Worm (Caenorhabditis elegans): ENCODE data around the gene nlp-36.

Gene nlp-36

ce11 chrIII:9462785-9463467, 25.6 kb upstream of the nlp-36 start:
- TF ChIP-seq dao-5 (tag; optimal IDR thresholded peaks at IDR 0.05) = no peak

ce11 chrIII:9465424-9465823, 23.1 kb upstream of the nlp-36 start, which contains the start of gene B0464.9:
B0464.9 (plus strand) TSS chrIII:9465767.
- TF ChIP-seq dao-5 (tag; optimal IDR thresholded peaks at IDR 0.05) (no peak), W03F9.2 (tag; optimal IDR thresholded peaks at IDR 0.05) (peak; percentile 69)

- TF ChIP-seq dao-5 (tag; optimal IDR thresholded peaks at IDR 0.05) (no peak), W03F9.2 (tag; optimal IDR thresholded peaks at IDR 0.05) (no peak), him-1 (tag; optimal IDR thresholded peaks at IDR 0.05) (no peak)
Measured at ce11 chrIII:9465865-9466264, 22.7 kb upstream of the nlp-36 start, which contains the start of gene B0464.6. B0464.6 (minus strand) TSS chrIII:9465965.

DNA sequence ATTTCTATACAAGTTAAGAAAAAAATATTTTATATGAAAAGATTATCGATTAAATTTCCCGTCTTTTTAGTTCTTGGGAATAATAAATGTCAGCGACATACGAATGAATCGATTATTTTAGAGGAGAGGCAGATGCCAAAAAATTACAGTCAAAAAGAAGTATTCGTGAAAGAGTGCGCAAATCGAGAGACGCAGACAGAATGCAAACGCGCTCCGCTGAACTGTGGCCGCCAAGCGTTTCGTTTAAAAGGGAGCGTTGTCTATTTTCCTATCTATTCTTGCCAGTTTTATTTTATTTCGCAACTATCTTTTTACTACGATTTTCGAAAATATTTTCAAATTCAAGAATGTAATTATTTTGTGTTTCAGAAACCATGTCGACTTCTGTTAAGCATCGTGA, 21.4 kb upstream of the nlp-36 start, which contains the start of gene baf-1:
Gene baf-1 (plus strand): TSS at position 370 of the 400 bp plus-strand sequence.
- TF ChIP-seq dao-5 (tag; optimal IDR thresholded peaks at IDR 0.05) (no peak), W03F9.2 (tag; optimal IDR thresholded peaks at IDR 0.05) (peak; percentile 76), him-1 (tag; optimal IDR thresholded peaks at IDR 0.05) (no peak)

- TF ChIP-seq him-1 (tag; optimal IDR thresholded peaks at IDR 0.05) = no peak
- TF ChIP-seq W03F9.2 (tag; optimal IDR thresholded peaks at IDR 0.05) = no peak
- TF ChIP-seq dao-5 (tag; optimal IDR thresholded peaks at IDR 0.05) = no peak
Measured at ce11 chrIII:9467857-9468256, 20.7 kb upstream of the nlp-36 start, which contains the start of gene tag-342. tag-342 (plus strand) TSS chrIII:9468157.

- TF ChIP-seq him-1 (tag; optimal IDR thresholded peaks at IDR 0.05) (no peak), dao-5 (tag; optimal IDR thresholded peaks at IDR 0.05) (no peak), W03F9.2 (tag; optimal IDR thresholded peaks at IDR 0.05) (no peak)
Measured at ce11 chrIII:9471996-9472395, 16.5 kb upstream of the nlp-36 start.

DNA sequence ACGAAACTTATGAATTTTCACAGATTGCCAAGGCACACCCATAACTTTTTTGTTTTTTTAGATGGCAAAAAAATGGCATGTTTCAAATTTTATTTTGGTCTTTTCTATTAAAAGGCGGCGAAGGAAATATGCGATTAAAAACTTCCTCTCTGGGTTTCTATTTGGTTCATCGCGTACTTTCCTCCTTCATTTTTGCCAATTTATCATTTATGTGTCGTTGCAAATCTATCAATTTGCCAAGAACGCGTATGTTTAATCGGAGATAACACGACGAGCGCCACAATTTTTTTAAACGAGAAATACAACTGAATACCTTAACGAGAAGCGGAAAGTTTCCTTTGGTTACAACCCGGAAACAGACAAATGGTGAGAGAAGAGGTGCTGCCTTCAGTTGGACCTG, 16.1 kb upstream of the nlp-36 start:
- TF ChIP-seq him-1 (tag; optimal IDR thresholded peaks at IDR 0.05) (no peak), dao-5 (tag; optimal IDR thresholded peaks at IDR 0.05) (no peak), W03F9.2 (tag; optimal IDR thresholded peaks at IDR 0.05) (no peak)

- no peak for TF ChIP-seq W03F9.2 (tag; optimal IDR thresholded peaks at IDR 0.05)
- TF ChIP-seq dao-5 (tag; optimal IDR thresholded peaks at IDR 0.05) = no peak
- no peak for TF ChIP-seq him-1 (tag; optimal IDR thresholded peaks at IDR 0.05)
Measured at ce11 chrIII:9474501-9474900, 14.0 kb upstream of the nlp-36 start.

ce11 chrIII:9476564-9476963, 12.0 kb upstream of the nlp-36 start:
- no peak for TF ChIP-seq W03F9.2 (tag; optimal IDR thresholded peaks at IDR 0.05)

DNA sequence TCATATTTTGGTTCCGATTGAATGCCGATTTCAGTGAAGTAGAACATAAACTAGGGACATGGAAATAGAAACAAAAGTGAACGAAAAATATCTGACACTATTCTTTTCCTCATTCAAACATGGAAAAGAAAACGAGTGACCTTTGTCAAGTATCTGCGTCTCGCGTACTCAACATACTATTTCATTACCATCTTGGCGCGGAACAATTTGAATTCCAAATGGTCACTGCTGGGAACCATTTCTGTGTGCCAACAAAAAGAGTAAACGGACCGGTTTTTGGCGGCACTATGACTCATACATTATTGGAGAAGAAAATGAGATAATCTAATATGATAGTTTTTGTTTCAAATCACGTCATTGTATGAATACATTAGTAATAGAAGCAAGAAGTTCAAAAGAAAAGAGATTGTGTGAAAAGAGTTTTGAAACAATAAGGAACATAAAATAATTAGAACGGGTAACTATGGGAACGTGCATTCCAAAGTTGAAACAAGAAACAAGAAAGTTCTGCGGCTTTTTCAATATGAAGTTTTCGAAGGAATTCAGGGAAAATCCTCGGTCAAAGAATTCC, 6.0 kb upstream of the nlp-36 start:
- TF ChIP-seq dao-5 (tag; optimal IDR thresholded peaks at IDR 0.05) = no peak
- TF ChIP-seq W03F9.2 (tag; optimal IDR thresholded peaks at IDR 0.05) = no peak
- TF ChIP-seq him-1 (tag; optimal IDR thresholded peaks at IDR 0.05) = no peak

ce11 chrIII:9483716-9484115, 4.8 kb upstream of the nlp-36 start:
- TF ChIP-seq dao-5 (tag; optimal IDR thresholded peaks at IDR 0.05) = no peak
- no peak for TF ChIP-seq W03F9.2 (tag; optimal IDR thresholded peaks at IDR 0.05)
- no peak for TF ChIP-seq him-1 (tag; optimal IDR thresholded peaks at IDR 0.05)

DNA sequence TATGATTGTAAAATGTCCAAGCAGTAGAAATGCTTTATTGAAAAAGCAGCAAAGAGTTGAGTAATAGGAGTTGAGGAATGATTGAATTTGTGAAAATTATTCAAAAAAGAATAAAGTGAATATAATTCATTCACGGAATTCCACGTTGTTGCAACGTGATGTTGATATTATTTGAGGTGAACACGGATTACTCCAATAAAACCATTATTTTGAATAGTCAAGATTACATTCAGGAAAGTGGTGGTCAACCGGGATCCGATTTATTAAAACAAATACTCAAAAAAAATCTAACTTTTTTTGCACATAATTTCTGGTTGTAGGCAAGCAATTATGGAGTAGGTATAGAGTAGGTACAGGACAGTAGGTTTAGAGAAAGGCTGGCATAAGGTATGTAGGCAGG, 3.2 kb upstream of the nlp-36 start, which contains the start of gene bre-3:
Gene bre-3 (minus strand): TSS at position 101 of the 400 bp plus-strand sequence.
- no peak for TF ChIP-seq dao-5 (tag; optimal IDR thresholded peaks at IDR 0.05)
- no peak for TF ChIP-seq him-1 (tag; optimal IDR thresholded peaks at IDR 0.05)
- TF ChIP-seq W03F9.2 (tag; optimal IDR thresholded peaks at IDR 0.05) = no peak

ce11 chrIII:9487454-9487853, 1.1 kb upstream of the nlp-36 start:
- TF ChIP-seq W03F9.2 (tag; optimal IDR thresholded peaks at IDR 0.05) = no peak
- no peak for TF ChIP-seq him-1 (tag; optimal IDR thresholded peaks at IDR 0.05)
- no peak for TF ChIP-seq dao-5 (tag; optimal IDR thresholded peaks at IDR 0.05)

DNA sequence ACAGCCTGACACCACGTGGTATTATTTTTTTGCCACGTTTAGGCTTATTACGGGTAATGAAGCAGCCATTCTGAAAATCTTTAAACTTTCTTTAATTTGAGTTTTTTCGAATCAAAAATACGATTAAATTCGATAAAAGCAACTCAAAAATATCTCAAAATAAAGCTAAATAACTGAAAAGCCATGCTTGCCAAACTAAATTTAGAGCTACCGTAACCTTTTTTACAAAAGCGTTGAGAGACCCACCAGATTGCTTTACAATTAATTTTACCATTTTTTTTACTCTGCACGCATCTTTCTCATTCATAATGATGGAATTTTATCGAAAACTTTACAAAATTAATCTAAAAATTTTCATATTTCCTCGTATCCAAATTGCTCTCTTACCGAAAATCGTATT, 504 bp upstream of the nlp-36 start:
- no peak for TF ChIP-seq dao-5 (tag; optimal IDR thresholded peaks at IDR 0.05)
- TF ChIP-seq W03F9.2 (tag; optimal IDR thresholded peaks at IDR 0.05) = no peak
- TF ChIP-seq him-1 (tag; optimal IDR thresholded peaks at IDR 0.05) = no peak

DNA sequence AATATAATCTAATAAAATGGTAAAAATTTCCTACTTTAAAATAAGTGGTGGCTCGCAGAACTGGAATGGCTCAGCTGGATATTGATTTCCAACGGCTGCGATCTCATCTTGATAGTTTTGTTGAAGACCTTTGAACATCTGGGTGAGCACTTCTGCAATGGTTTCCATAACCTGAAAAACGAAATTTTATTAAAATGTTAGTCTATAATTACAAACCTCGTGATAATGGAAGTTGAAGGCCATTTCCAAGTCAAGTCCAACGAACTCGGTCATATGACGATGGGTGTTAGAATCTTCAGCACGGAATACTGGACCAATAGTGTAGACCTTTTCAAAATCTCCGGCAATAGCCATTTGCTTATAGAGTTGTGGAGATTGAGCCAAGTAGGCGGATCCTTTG, 1.3 kb downstream of the nlp-36 start:
- no peak for TF ChIP-seq him-1 (tag; optimal IDR thresholded peaks at IDR 0.05)
- no peak for TF ChIP-seq dao-5 (tag; optimal IDR thresholded peaks at IDR 0.05)
- TF ChIP-seq W03F9.2 (tag; optimal IDR thresholded peaks at IDR 0.05) = no peak

Data from whole organism, L4/young adult.